Worm (Caenorhabditis elegans) whole organism, late embryonic: ENCODE data around the gene Y26G10.5.

Source experiments
- C08G9.2 ChIP-seq: sonication (generic microtip); optimal IDR thresholded peaks from 2 replicates; lab custom pipeline; 2016; ENCODE audit warnings: mild to moderate bottlenecking, missing genetic modification characterization, moderate library complexity, missing compliant biosample characterization
- K02D7.2 ChIP-seq: sonication (generic microtip); optimal IDR thresholded peaks from 2 replicates; lab custom pipeline; 2017; ENCODE audit warnings: mild to moderate bottlenecking, missing genetic modification characterization, missing compliant biosample characterization
- K09A11.1 ChIP-seq: sonication (generic microtip); optimal IDR thresholded peaks from 2 replicates; lab custom pipeline; 2017; ENCODE audit warnings: antibody characterized with exemption, mild to moderate bottlenecking, missing genetic modification characterization, missing compliant biosample characterization; ENCODE audit not compliant: insufficient read depth
- ceh-14 ChIP-seq: sonication (generic microtip); optimal IDR thresholded peaks from 2 replicates; lab custom pipeline; 2016; ENCODE audit warnings: missing genotype, missing genetic modification characterization, missing compliant biosample characterization
- ceh-18 ChIP-seq: sonication (generic microtip); optimal IDR thresholded peaks from 2 replicates; lab custom pipeline; 2016; ENCODE audit warnings: missing genetic modification characterization, missing compliant biosample characterization
- ceh-2 ChIP-seq: sonication (generic microtip); optimal IDR thresholded peaks from 2 replicates; lab custom pipeline; 2016; ENCODE audit warnings: missing genotype, missing genetic modification characterization, missing compliant biosample characterization
- ceh-24 ChIP-seq: sonication (generic microtip); optimal IDR thresholded peaks from 2 replicates; lab custom pipeline; 2016; ENCODE audit warnings: mild to moderate bottlenecking, missing genetic modification characterization, missing compliant biosample characterization
- ceh-34 ChIP-seq: sonication (generic microtip); optimal IDR thresholded peaks from 2 replicates; lab custom pipeline; 2016; ENCODE audit warnings: mild to moderate bottlenecking, missing genetic modification characterization, missing compliant biosample characterization
- ceh-45 ChIP-seq: fragments of 200-800 bp; sonication (Bioruptor generic); IDR thresholded peaks from 2 replicates; pipeline ENCODE4 v1.3.6; 2022; ENCODE audit warnings: missing genetic modification reagents, missing genetic modification characterization, missing compliant biosample characterization
- ceh-48 ChIP-seq: sonication (generic microtip); optimal IDR thresholded peaks from 2 replicates; lab custom pipeline; 2016; ENCODE audit warnings: missing genetic modification characterization, inconsistent platforms, missing compliant biosample characterization
- dve-1 ChIP-seq: sonication (generic microtip); optimal IDR thresholded peaks from 2 replicates; lab custom pipeline; 2017; ENCODE audit warnings: antibody characterized with exemption, mild to moderate bottlenecking, missing genetic modification characterization, missing compliant biosample characterization
- elt-2 ChIP-seq: sonication (generic microtip); optimal IDR thresholded peaks from 2 replicates; lab custom pipeline; 2016; ENCODE audit warnings: missing genetic modification reagents, missing genetic modification characterization, missing compliant biosample characterization
- eyg-1 ChIP-seq: sonication (generic microtip); optimal IDR thresholded peaks from 2 replicates; lab custom pipeline; 2016; ENCODE audit warnings: missing genotype, missing genetic modification characterization, missing compliant biosample characterization
- fkh-6 ChIP-seq: sonication (generic microtip); optimal IDR thresholded peaks from 2 replicates; lab custom pipeline; 2016; ENCODE audit warnings: missing genetic modification characterization, missing compliant biosample characterization
- gmeb-2 ChIP-seq: sonication (generic microtip); optimal IDR thresholded peaks from 2 replicates; lab custom pipeline; 2016; ENCODE audit warnings: missing genetic modification characterization, inconsistent platforms, missing compliant biosample characterization
- hlh-13 ChIP-seq: fragments of 200-800 bp; sonication (Bioruptor generic); optimal IDR thresholded peaks from 2 replicates; lab custom pipeline; 2018; ENCODE audit warnings: mild to moderate bottlenecking, missing genetic modification characterization, missing compliant biosample characterization
- hlh-15 ChIP-seq: sonication (generic microtip); optimal IDR thresholded peaks from 2 replicates; lab custom pipeline; 2016; ENCODE audit warnings: missing genetic modification characterization, missing compliant biosample characterization
- lim-6 ChIP-seq: sonication (generic microtip); optimal IDR thresholded peaks from 2 replicates; lab custom pipeline; 2016; ENCODE audit warnings: missing genetic modification characterization, missing compliant biosample characterization
- madf-2 ChIP-seq: sonication (generic microtip); optimal IDR thresholded peaks from 2 replicates; lab custom pipeline; 2017; ENCODE audit warnings: missing genetic modification characterization, missing compliant biosample characterization
- nhr-232 ChIP-seq: sonication (generic microtip); optimal IDR thresholded peaks from 2 replicates; lab custom pipeline; 2016; ENCODE audit warnings: missing genetic modification characterization, missing compliant biosample characterization
- odd-2 ChIP-seq: sonication (generic microtip); optimal IDR thresholded peaks from 2 replicates; lab custom pipeline; 2017; ENCODE audit warnings: antibody characterized with exemption, mild to moderate bottlenecking, missing genetic modification characterization, missing compliant biosample characterization
- pag-3 ChIP-seq: sonication (generic microtip); optimal IDR thresholded peaks from 2 replicates; lab custom pipeline; 2016; ENCODE audit warnings: missing compliant biosample characterization, missing genetic modification characterization, borderline replicate concordance
- pha-4 ChIP-seq: fragments of 150-350 bp; optimal IDR thresholded peaks from 2 replicates; lab custom pipeline; 2018; ENCODE audit warnings: missing biosample characterization, missing genetic modification reagents, missing genetic modification characterization
- pros-1 ChIP-seq: fragments of 150-350 bp; optimal IDR thresholded peaks from 2 replicates; lab custom pipeline; 2014; ENCODE audit warnings: missing biosample characterization, missing genetic modification reagents, missing genetic modification characterization
- rnt-1 ChIP-seq: sonication (generic microtip); optimal IDR thresholded peaks from 2 replicates; lab custom pipeline; 2016; ENCODE audit warnings: missing genetic modification characterization, missing compliant biosample characterization
- tbx-2 ChIP-seq: sonication (generic microtip); optimal IDR thresholded peaks from 2 replicates; lab custom pipeline; 2016; ENCODE audit warnings: missing genetic modification characterization, missing compliant biosample characterization
- tbx-7 ChIP-seq: sonication (generic microtip); optimal IDR thresholded peaks from 2 replicates; lab custom pipeline; 2016; ENCODE audit warnings: missing genotype, missing genetic modification characterization, missing compliant biosample characterization
- ttx-3 ChIP-seq: sonication (generic microtip); optimal IDR thresholded peaks from 2 replicates; lab custom pipeline; 2016; ENCODE audit warnings: missing genetic modification reagents, missing genetic modification characterization, missing compliant biosample characterization
- unc-55 ChIP-seq: sonication (generic microtip); optimal IDR thresholded peaks from 2 replicates; lab custom pipeline; 2017; ENCODE audit warnings: missing biosample characterization, missing genetic modification reagents, missing genetic modification characterization
- ztf-16 ChIP-seq: sonication (generic microtip); optimal IDR thresholded peaks from 2 replicates; lab custom pipeline; 2017; ENCODE audit warnings: missing genetic modification characterization, missing compliant biosample characterization

The Y26G10.5 gene

DNA sequence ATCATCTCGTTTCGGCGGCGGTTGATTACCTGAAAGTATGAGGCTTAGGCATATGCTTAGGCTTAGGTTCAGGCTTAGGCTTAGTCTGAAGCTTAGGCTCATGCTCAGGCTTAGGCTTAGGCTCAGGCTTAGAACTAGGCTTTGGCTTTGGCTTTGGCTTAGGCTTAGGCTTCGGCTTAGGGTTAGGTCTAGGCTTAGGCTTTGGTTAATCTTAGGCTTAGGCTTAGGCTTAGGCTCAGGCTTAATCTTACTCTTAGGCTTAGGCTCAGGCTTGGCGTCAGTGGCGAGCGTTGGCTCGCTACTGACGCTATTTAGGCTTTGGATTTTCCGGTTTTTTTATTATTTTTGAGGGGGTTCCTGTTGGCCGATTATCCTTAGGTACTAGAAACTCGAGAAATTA, 43.2 kb upstream of the Y26G10.5 start:
- peak; percentile 83 for TF ChIP-seq dve-1 (tag; lab: Kevin White, UChicago)
- no peak for TF ChIP-seq hlh-15
- TF ChIP-seq, all 69 proteins: peak for 1

DNA sequence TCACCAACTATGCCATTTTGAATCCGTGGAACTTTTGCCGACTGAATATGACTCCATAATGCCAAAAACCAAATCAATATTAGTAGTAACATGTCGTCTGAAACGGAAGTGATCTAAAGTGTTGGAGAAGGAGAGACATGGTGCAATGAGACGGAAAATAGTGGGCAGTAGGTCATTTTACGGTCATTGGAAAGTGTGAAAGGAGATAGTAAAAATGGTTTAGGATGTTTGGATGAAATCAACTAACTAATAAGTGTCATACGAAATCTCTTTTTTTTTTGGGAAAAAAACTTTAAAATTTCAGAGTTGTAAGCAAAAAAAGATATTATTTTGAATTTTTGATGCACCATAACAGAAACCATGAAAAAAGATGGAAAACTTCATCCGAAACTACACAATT, 39.2 kb upstream of the Y26G10.5 start, which contains the start of gene cutl-4:
cutl-4 (minus strand) TSS at position 101 of the 400 bp plus-strand sequence.
- no peak for TF ChIP-seq eyg-1 (tag; lab: Kevin White, UChicago)
- TF ChIP-seq ttx-3 (tag; lab: Kevin White, UChicago): no peak
- TF ChIP-seq hlh-15: no peak
- no peak for TF ChIP-seq ceh-48 (tag; lab: Kevin White, UChicago)
- no peak for TF ChIP-seq unc-55 (GFP tag; lab: Kevin White, UChicago)
- no peak for TF ChIP-seq pros-1 (tag; lab: Kevin White, UChicago)
- TF ChIP-seq ceh-14 (tag; lab: Kevin White, UChicago): no peak
- TF ChIP-seq C08G9.2: no peak
- no peak for TF ChIP-seq pha-4 (tag; lab: Kevin White, UChicago)
- no peak for TF ChIP-seq tbx-7 (tag; lab: Kevin White, UChicago)
- TF ChIP-seq K09A11.1 (tag; lab: Kevin White, UChicago): no peak
- TF ChIP-seq pag-3: no peak

- TF ChIP-seq gmeb-2 (tag; lab: Kevin White, UChicago) (no peak), ztf-16 (no peak), K02D7.2 (tag; lab: Kevin White, UChicago) (no peak), fkh-6 (tag; lab: Kevin White, UChicago) (no peak), lim-6 (no peak), dve-1 (tag; lab: Kevin White, UChicago) (no peak), ceh-48 (tag; lab: Kevin White, UChicago) (no peak), pag-3 (no peak)
These were observed 31.9 kb upstream of the Y26G10.5 start, which contains the start of gene twk-42 for ce11 chrV:17732516-17732915. Gene twk-42, minus strand, starts transcription at chrV:17732616.

DNA sequence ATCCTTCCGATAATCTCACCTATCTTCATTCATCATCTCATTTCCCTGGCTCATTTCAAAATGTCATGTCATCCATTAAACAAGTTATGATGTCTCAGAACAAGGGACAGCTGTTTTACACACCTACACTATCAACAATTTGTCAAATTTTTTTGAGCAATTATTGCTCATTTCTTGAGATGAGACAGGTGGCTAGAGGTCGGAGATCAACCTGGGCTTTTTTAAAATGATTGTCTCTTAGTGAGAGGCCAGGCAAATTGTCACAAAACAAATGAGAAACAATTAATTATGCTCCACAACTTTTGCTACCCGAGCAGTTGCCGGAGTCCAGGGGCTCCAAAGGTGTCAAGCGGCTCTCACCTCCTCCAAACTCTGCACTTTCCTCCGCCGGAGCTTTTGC, 28.1 kb upstream of the Y26G10.5 start:
- no peak for TF ChIP-seq ceh-34 (tag; lab: Kevin White, UChicago)
- TF ChIP-seq ceh-18: peak; percentile 29
- TF ChIP-seq unc-55 (GFP tag; lab: Kevin White, UChicago): peak; percentile 75
- TF ChIP-seq, all 69 proteins: peak for 2

DNA sequence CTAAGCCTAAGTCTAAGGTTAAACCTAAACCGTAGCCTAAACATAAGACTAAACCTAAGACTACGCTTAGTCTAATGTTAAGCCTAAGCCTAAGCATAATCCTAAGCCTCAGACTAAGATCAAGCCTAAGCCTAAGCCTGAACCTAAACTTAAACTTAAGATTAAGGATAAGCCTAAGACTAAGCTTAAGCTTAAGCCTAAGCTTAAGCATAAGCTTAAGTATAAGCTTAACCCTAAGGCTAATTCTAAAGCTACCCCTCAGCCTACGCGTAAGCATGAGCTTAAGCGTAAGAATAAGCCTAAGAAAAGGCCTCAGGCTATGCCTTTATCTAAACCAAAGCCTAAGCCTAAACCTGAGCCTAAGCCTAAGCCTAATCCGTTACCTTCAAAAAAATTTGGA, 27.7 kb upstream of the Y26G10.5 start:
- peak; percentile 84 for TF ChIP-seq dve-1 (tag; lab: Kevin White, UChicago)
- no peak for TF ChIP-seq odd-2 (tag; lab: Kevin White, UChicago)

DNA sequence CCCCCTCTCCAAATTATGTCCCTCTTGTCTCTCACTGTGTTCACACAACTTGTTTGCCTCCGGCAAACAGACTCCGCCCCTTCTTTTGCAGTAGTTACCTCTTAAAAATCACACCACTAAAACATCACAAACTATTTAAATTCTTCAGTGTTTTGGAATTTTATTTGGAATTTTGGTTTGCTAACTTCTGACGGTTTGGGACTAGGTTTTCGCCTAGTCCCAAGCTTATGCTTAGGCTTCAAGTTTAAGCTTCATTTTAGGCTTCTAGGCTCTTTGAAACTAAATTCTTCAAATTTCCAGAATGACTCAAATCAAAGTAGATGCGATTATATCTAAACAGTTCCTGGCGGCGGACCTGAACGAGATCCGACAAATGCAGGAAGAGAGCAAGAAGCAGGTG, 24.1 kb upstream of the Y26G10.5 start, which contains the start of gene fat-5:
fat-5 (plus strand) TSS at position 301 of the 400 bp plus-strand sequence.
- no peak for TF ChIP-seq ceh-18
- no peak for TF ChIP-seq C08G9.2
- no peak for TF ChIP-seq tbx-7 (tag; lab: Kevin White, UChicago)
- TF ChIP-seq nhr-232 (tag; lab: Kevin White, UChicago): no peak
- no peak for TF ChIP-seq rnt-1 (tag; lab: Kevin White, UChicago)
- no peak for TF ChIP-seq pros-1 (tag; lab: Kevin White, UChicago)
- TF ChIP-seq unc-55 (GFP tag; lab: Kevin White, UChicago): no peak
- TF ChIP-seq ceh-2: no peak
- no peak for TF ChIP-seq elt-2
- TF ChIP-seq dve-1 (tag; lab: Kevin White, UChicago): no peak
- TF ChIP-seq ceh-24: no peak
- TF ChIP-seq hlh-13 (GFP tag; lab: Kevin White, UChicago): no peak
- TF ChIP-seq tbx-2 (tag; lab: Kevin White, UChicago): no peak
- TF ChIP-seq ceh-34 (tag; lab: Kevin White, UChicago): no peak
- no peak for TF ChIP-seq madf-2 (tag; lab: Kevin White, UChicago)
- no peak for TF ChIP-seq ceh-45 (GFP tag; lab: Robert Waterston, UW)
